Fruit fly (Drosophila melanogaster): ENCODE measurements around the gene Octbeta2R.

- TF ChIP-seq CG6854 (GFP tag; optimal IDR thresholded peaks at IDR 0.05) (no peak), CG11902 (GFP tag; optimal IDR thresholded peaks at IDR 0.05) (no peak), Hr38 (GFP tag; optimal IDR thresholded peaks at IDR 0.05) (no peak), Eip78C (GFP tag) (no peak), cyc (GFP tag; optimal IDR thresholded peaks at IDR 0.05) (no peak), CG3032 (tag; optimal IDR thresholded peaks at IDR 0.05) (no peak)
Measured at dm6 chr3R:12622778-12623177, 27.3 kb upstream of the Octbeta2R start.
